Worm (Caenorhabditis elegans): ENCODE data around the gene ima-3.

Gene ima-3

ce11 chrIV:7561614-7562142 is at the start of gene ima-3:
TSS of gene ima-3 (minus strand) at chrIV:7561664.
- TF ChIP-seq nhr-2 (tag; optimal IDR thresholded peaks at IDR 0.05) (no peak), nhr-28 (tag; optimal IDR thresholded peaks at IDR 0.05) (no peak), sptf-1 (tag; optimal IDR thresholded peaks at IDR 0.05) (no peak), nhr-237 (tag; optimal IDR thresholded peaks at IDR 0.05) (peak; percentile 52), unc-39 (tag; optimal IDR thresholded peaks at IDR 0.05) (no peak), ceh-83 (GFP tag; optimal IDR thresholded peaks at IDR 0.05) (no peak), nhr-76 (tag; optimal IDR thresholded peaks at IDR 0.05) (no peak), lin-13 (tag; optimal IDR thresholded peaks at IDR 0.05) (no peak), ces-1 (GFP tag; optimal IDR thresholded peaks at IDR 0.05) (peak; percentile 45), unc-120 (tag; optimal IDR thresholded peaks at IDR 0.05; ENCODE audit: poor library complexity, severe bottlenecking) (no peak), blmp-1 (tag; optimal IDR thresholded peaks at IDR 0.05) (no peak), pha-4 (tag; optimal IDR thresholded peaks at IDR 0.05) (no peak), elt-1 (tag; optimal IDR thresholded peaks at IDR 0.05; ENCODE audit: borderline replicate concordance, insufficient read depth) (no peak), unc-62 (GFP tag; optimal IDR thresholded peaks at IDR 0.05) (no peak), flh-1 (GFP tag; optimal IDR thresholded peaks at IDR 0.05) (no peak), ceh-39 (tag; optimal IDR thresholded peaks at IDR 0.05) (peak; percentile 88), ztf-11 (tag; optimal IDR thresholded peaks at IDR 0.05) (no peak), nhr-12 (tag; optimal IDR thresholded peaks at IDR 0.05) (no peak), mab-5 (tag; optimal IDR thresholded peaks at IDR 0.05) (no peak), sem-2 (GFP tag; optimal IDR thresholded peaks at IDR 0.05) (no peak), cnd-1 (tag; optimal IDR thresholded peaks at IDR 0.05) (no peak), ham-2 (GFP tag; optimal IDR thresholded peaks at IDR 0.05) (no peak), tbx-8 (GFP tag; optimal IDR thresholded peaks at IDR 0.05) (no peak), lsy-2 (tag; optimal IDR thresholded peaks at IDR 0.05) (peak; percentile 35), drap-1 (GFP tag; optimal IDR thresholded peaks at IDR 0.05) (no peak), hlh-1 (tag; optimal IDR thresholded peaks at IDR 0.05) (no peak), elt-3 (tag; optimal IDR thresholded peaks at IDR 0.05) (no peak), snpc-4 (tag; optimal IDR thresholded peaks at IDR 0.05) (no peak), mep-1 (tag; optimal IDR thresholded peaks at IDR 0.05) (peak; percentile 61), mls-2 (tag; optimal IDR thresholded peaks at IDR 0.05) (no peak), bed-3 (GFP tag; optimal IDR thresholded peaks at IDR 0.05) (no peak), ceh-43 (GFP tag; optimal IDR thresholded peaks at IDR 0.05) (no peak), zip-8 (tag; optimal IDR thresholded peaks at IDR 0.05) (no peak), lin-32 (GFP tag; optimal IDR thresholded peaks at IDR 0.05) (no peak), M03D4.4 (tag; optimal IDR thresholded peaks at IDR 0.05) (no peak)

DNA sequence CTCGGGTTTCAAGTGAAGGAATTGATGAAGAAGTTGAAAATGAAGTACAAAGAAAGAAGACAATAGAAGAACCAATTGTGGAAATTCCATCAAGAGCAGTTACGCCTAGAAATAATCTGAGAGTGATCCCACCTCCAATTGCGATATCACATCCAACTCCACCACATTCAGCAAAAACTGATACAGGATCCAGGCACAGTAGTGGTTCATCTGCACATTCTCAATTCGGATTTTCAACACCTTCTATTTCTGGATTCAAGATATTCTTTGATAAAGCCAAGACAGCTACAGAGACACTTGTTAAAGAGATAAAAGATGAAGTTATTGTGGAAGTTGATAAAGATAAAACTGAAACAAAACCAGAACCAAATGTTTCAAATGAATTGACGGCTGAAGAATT is 46.6 kb upstream of the ima-3 start:
- TF ChIP-seq nhr-237 (tag; optimal IDR thresholded peaks at IDR 0.05) (no peak), snpc-4 (tag; optimal IDR thresholded peaks at IDR 0.05) (no peak), hlh-1 (tag; optimal IDR thresholded peaks at IDR 0.05) (no peak), nhr-76 (tag; optimal IDR thresholded peaks at IDR 0.05) (no peak), ces-1 (GFP tag; optimal IDR thresholded peaks at IDR 0.05) (no peak), sem-2 (GFP tag; optimal IDR thresholded peaks at IDR 0.05) (no peak), M03D4.4 (tag; optimal IDR thresholded peaks at IDR 0.05) (no peak), bed-3 (GFP tag; optimal IDR thresholded peaks at IDR 0.05) (no peak), lin-13 (tag; optimal IDR thresholded peaks at IDR 0.05) (no peak), elt-3 (tag; optimal IDR thresholded peaks at IDR 0.05) (no peak), tbx-8 (GFP tag; optimal IDR thresholded peaks at IDR 0.05) (no peak), ceh-83 (GFP tag; optimal IDR thresholded peaks at IDR 0.05) (no peak), zip-8 (tag; optimal IDR thresholded peaks at IDR 0.05) (no peak), lin-32 (GFP tag; optimal IDR thresholded peaks at IDR 0.05) (no peak)

DNA sequence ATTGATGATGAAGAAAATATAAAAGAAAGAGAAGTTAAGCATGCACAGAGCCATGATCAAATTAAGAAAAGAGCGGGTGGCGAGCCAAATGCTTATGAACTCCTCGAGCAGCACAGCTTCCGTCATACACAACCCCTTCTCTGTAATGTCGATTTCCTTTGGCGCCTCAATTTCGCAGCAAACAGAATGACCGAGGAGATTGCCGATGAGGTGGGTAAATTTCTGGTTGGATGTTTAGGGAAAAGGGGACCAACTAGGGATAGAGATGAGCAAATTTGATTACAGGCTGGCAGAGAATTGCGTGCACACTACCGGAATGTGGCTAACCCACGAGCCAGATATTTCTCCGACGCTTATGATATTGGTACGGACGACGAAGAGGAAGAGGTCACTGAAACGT is 43.9 kb upstream of the ima-3 start:
- TF ChIP-seq hlh-1 (tag; optimal IDR thresholded peaks at IDR 0.05) (no peak), ces-1 (GFP tag; optimal IDR thresholded peaks at IDR 0.05) (peak; percentile 79)

ce11 chrIV:7588631-7589030 is 27.2 kb upstream of the ima-3 start, which contains the start of gene cla-1:
TSS of gene cla-1 (plus strand) at chrIV:7588931.
- TF ChIP-seq zip-8 (tag; optimal IDR thresholded peaks at IDR 0.05) (no peak), drap-1 (GFP tag; optimal IDR thresholded peaks at IDR 0.05) (no peak), ces-1 (GFP tag; optimal IDR thresholded peaks at IDR 0.05) (peak; percentile 61)
